Fruit fly (Drosophila melanogaster): ENCODE measurements around the gene CG13690.

dm6 chr2L:439339-439738 lies 19.9 kb upstream of the CG13690 start:
- peak; percentile 92 for TF ChIP-seq Sp1 (GFP tag; optimal IDR thresholded peaks at IDR 0.05)
- TF ChIP-seq fru (GFP tag; optimal IDR thresholded peaks at IDR 0.05): peak; percentile 92
- no peak for TF ChIP-seq Hr78 (GFP tag; optimal IDR thresholded peaks at IDR 0.05)
- TF ChIP-seq usp (GFP tag; optimal IDR thresholded peaks at IDR 0.05): no peak
- no peak for TF ChIP-seq dl (GFP tag; optimal IDR thresholded peaks at IDR 0.05; ENCODE audit: insufficient read depth in 1 of 2, partially characterized antibody in 2 of 2)
